Fruit fly (Drosophila melanogaster): ENCODE measurements around the gene CG7148.

CG7148 gene

DNA sequence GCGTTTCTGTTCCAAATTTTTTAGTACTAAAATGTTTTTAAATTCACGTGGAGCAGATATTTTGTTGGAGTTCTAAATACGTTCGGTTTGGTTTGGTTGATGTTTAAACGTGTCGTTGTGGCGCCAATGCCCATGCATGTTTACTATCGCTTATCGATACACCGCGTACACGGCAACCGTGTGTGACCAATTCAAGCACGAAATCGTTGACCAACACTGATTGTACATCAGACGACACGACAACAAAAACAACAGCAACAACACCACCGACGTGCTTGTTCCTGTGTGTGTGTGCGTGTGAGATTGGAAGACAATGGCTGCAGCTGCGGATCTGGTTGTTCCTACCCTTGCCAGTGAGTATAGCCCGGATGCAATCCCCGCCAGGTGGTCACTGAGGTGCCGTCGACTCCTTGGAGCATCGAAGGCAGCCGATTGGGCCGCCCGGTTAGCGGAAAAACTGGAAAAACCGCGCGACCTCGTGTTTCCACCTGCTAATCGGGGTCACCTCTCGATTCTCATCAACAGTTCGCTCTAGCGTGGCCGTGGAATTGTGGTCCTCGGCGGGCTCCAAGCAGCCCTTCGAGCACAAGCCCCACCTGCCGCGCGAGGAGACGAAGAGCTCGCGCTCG is 7.2 kb downstream of the CG7148 start, which contains the start of gene eIF2A (continued):
- peak; percentile 61 for TF ChIP-seq CG4328 (GFP tag; optimal IDR thresholded peaks at IDR 0.05)
- no peak for TF ChIP-seq sc (optimal IDR thresholded peaks at IDR 0.05)
- no peak for TF ChIP-seq sc (GFP tag; optimal IDR thresholded peaks at IDR 0.05)
- no peak for TF ChIP-seq CG14050 (GFP tag; IDR thresholded peaks at IDR 0.05)
- TF ChIP-seq nom (GFP tag; optimal IDR thresholded peaks at IDR 0.05), result peak; percentile 74
- TF ChIP-seq Dad (GFP tag; optimal IDR thresholded peaks at IDR 0.05), result peak; percentile 66
- TF ChIP-seq Asciz (GFP tag; optimal IDR thresholded peaks at IDR 0.05), result no peak
- peak; percentile 69 for TF ChIP-seq NFAT (GFP tag; IDR thresholded peaks at IDR 0.05)
- TF ChIP-seq CG7928 (GFP tag; optimal IDR thresholded peaks at IDR 0.05), result peak; percentile 8
- TF ChIP-seq CG18764 (GFP tag; optimal IDR thresholded peaks at IDR 0.05), result peak; percentile 43
- peak; percentile 49 for TF ChIP-seq CG2712 (tag; optimal IDR thresholded peaks at IDR 0.05)
- no peak for TF ChIP-seq hth (optimal IDR thresholded peaks at IDR 0.05)
- TF ChIP-seq CG5245 (GFP tag; optimal IDR thresholded peaks at IDR 0.05), result peak; percentile 16
- no peak for TF ChIP-seq trh (GFP tag; optimal IDR thresholded peaks at IDR 0.05)
- TF ChIP-seq CG7963 (GFP tag; IDR thresholded peaks at IDR 0.05; ENCODE audit: partially characterized antibody), result peak; percentile 74
- 0 out of 2 replicates have a peak, but pooled peaks have one; percentile 37 for TF ChIP-seq CG6689 (GFP tag; IDR thresholded peaks at IDR 0.05)
- TF ChIP-seq CG18262 (tag; optimal IDR thresholded peaks at IDR 0.05), result peak; percentile 33
- peak; percentile 73 for TF ChIP-seq unc-4 (GFP tag; IDR thresholded peaks at IDR 0.05; ENCODE audit: partially characterized antibody)
- peak; percentile 72 for TF ChIP-seq Nf-YC (tag; optimal IDR thresholded peaks at IDR 0.05)
- no peak for TF ChIP-seq Dek (tag; optimal IDR thresholded peaks at IDR 0.05)
- TF ChIP-seq CG17361 (GFP tag; IDR thresholded peaks at IDR 0.05), result peak; percentile 9; the same call in 1 of the 3 replicates
- peak; percentile 27 for TF ChIP-seq CG13775 (GFP tag; optimal IDR thresholded peaks at IDR 0.05)
- TF ChIP-seq sna (GFP tag; IDR thresholded peaks at IDR 0.05; ENCODE audit: partially characterized antibody), result peak; percentile 62
- TF ChIP-seq jumu (GFP tag; optimal IDR thresholded peaks at IDR 0.05), result peak; percentile 66
- TF ChIP-seq CG11723 (GFP tag; optimal IDR thresholded peaks at IDR 0.05), result peak; percentile 11
- 0 out of 2 replicates have a peak, but pooled peaks have one; percentile 48 for TF ChIP-seq toy (GFP tag; IDR thresholded peaks at IDR 0.05)
- TF ChIP-seq CG11247 (GFP tag; IDR thresholded peaks at IDR 0.05), result peak; percentile 74
- peak; percentile 36 for TF ChIP-seq eyg (GFP tag; optimal IDR thresholded peaks at IDR 0.05)
- 0 out of 3 replicates have a peak, but pooled peaks have one; percentile 58 for TF ChIP-seq mld (GFP tag; IDR thresholded peaks at IDR 0.05; ENCODE audit: partially characterized antibody)
- TF ChIP-seq CG31388 (GFP tag; optimal IDR thresholded peaks at IDR 0.05), result no peak
- TF ChIP-seq Ets65A (GFP tag), result peak; percentile 94
- TF ChIP-seq jing (GFP tag; optimal IDR thresholded peaks at IDR 0.05), result no peak
- TF ChIP-seq Ada2b (GFP tag; IDR thresholded peaks at IDR 0.05), result 0 out of 2 replicates have a peak, but pooled peaks have one; percentile 14
- peak; percentile 58 for TF ChIP-seq Hsf (GFP tag; optimal IDR thresholded peaks at IDR 0.05)
- TF ChIP-seq CG10979 (tag; optimal IDR thresholded peaks at IDR 0.05), result peak; percentile 44
- no peak for TF ChIP-seq gt (GFP tag; IDR thresholded peaks at IDR 0.05)
- peak; percentile 72 for TF ChIP-seq knrl (GFP tag; IDR thresholded peaks at IDR 0.05; ENCODE audit: partially characterized antibody)
- TF ChIP-seq CG32772 (GFP tag; IDR thresholded peaks at IDR 0.05), result 0 out of 2 replicates have a peak, but pooled peaks have one; percentile 22
- no peak for TF ChIP-seq GATAe (GFP tag; conservative IDR thresholded peaks at IDR 0.05)
- TF ChIP-seq CG17186 (GFP tag; optimal IDR thresholded peaks at IDR 0.05), result peak; percentile 87
- TF ChIP-seq Spps (tag; optimal IDR thresholded peaks at IDR 0.05), result peak; percentile 39
- TF ChIP-seq CG12071 (GFP tag; optimal IDR thresholded peaks at IDR 0.05), result peak; percentile 58
- TF ChIP-seq tin (GFP tag; optimal IDR thresholded peaks at IDR 0.05), result peak; percentile 73
- TF ChIP-seq CG10543 (GFP tag; optimal IDR thresholded peaks at IDR 0.05), result peak; percentile 58
- no peak for TF ChIP-seq NC2α (GFP tag; optimal IDR thresholded peaks at IDR 0.05)
- TF ChIP-seq CG4404 (GFP tag; IDR thresholded peaks at IDR 0.05), result no peak
- TF ChIP-seq NK7.1 (GFP tag; optimal IDR thresholded peaks at IDR 0.05), result peak; percentile 4
- TF ChIP-seq CG5180 (GFP tag; optimal IDR thresholded peaks at IDR 0.05), result no peak
- peak; percentile 68 for TF ChIP-seq Xbp1 (GFP tag; optimal IDR thresholded peaks at IDR 0.05)
- no peak for TF ChIP-seq CG17568 (GFP tag; optimal IDR thresholded peaks at IDR 0.05)
